Worm (Caenorhabditis elegans): Measurements from ENCODE around the gene pxl-1.

pxl-1 gene

DNA sequence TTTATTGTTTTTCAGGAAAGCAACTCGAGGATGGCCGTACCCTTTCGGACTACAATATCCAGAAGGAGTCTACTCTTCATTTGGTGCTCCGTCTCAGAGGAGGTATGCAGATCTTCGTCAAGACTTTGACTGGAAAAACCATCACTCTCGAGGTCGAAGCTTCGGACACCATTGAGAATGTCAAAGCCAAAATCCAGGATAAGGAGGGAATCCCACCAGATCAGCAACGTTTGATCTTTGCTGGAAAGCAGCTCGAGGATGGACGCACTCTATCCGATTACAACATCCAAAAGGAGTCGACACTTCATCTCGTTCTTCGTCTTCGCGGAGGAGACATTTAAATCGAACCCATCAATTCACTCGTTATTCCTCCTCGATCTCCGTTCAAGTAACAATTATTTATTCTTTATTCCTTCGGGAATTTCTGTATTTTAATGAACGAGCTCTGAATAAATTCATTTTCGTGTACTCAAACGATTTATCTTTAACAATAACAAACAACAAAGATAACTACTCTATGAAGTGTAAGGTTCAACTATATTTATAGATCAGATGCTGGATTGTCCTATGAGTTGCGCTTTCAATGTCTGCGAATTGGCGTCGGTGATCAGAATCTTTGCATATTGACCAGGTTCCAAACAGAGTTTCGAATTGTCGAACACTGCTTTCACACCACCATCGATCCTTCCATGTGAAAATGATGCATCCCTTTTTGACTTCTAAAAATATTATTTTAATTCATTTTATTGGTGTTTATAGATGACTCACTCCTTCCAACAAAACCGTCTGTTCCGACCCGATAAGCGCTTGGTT, 47.8 kb upstream of the pxl-1 start (continued):
- peak; percentile 89 for TF ChIP-seq hrde-1 (tag; optimal IDR thresholded peaks at IDR 0.05; ENCODE audit: borderline replicate concordance)
- TF ChIP-seq madf-6 (GFP tag; IDR thresholded peaks at IDR 0.05): peak; percentile 71

DNA sequence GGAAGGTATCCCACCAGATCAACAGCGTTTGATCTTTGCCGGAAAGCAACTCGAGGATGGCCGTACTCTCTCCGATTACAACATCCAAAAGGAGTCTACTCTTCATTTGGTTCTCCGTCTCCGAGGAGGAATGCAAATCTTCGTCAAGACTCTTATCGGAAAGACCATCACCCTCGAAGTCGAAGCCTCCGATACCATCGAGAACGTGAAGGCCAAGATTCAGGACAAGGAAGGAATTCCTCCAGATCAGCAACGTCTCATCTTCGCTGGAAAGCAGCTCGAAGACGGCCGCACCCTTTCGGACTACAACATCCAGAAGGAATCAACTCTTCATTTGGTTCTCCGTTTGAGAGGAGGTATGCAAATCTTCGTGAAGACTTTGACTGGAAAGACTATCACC, 46.3 kb upstream of the pxl-1 start:
- TF ChIP-seq lin-35 (GFP tag; optimal IDR thresholded peaks at IDR 0.05): peak in 1 of 3 experiments; percentile 51
- no peak for TF ChIP-seq Y53F4B.3 (GFP tag; IDR thresholded peaks at IDR 0.05)
- TF ChIP-seq ZK185.1 (tag; optimal IDR thresholded peaks at IDR 0.05; ENCODE audit: poor library complexity, severe bottlenecking): no peak
- peak; percentile 21; the same call in 1 of the 2 replicates for TF ChIP-seq rcor-1 (GFP tag; IDR thresholded peaks at IDR 0.05)
- no peak for TF ChIP-seq nhr-179 (tag; optimal IDR thresholded peaks at IDR 0.05)
- peak; percentile 34 for TF ChIP-seq dox-1 (GFP tag; IDR thresholded peaks at IDR 0.05)
- 0 out of 2 replicates have a peak, but pooled peaks have one; percentile 11 for TF ChIP-seq let-526 (GFP tag; IDR thresholded peaks at IDR 0.05)
- no peak for TF ChIP-seq F52B5.7 (tag; optimal IDR thresholded peaks at IDR 0.05)
- peak; percentile 49; the same call in 1 of the 2 replicates for TF ChIP-seq ceh-40 (GFP tag; IDR thresholded peaks at IDR 0.05)

ce11 chrIII:5940525-5940974, 44.7 kb upstream of the pxl-1 start:
- no peak for TF ChIP-seq fkh-3 (tag; optimal IDR thresholded peaks at IDR 0.05)
- peak; percentile 50; the same call in 1 of the 2 replicates for TF ChIP-seq nfyb-1 (GFP tag; IDR thresholded peaks at IDR 0.05)
- TF ChIP-seq ccch-3 (GFP tag; optimal IDR thresholded peaks at IDR 0.05): no peak
- no peak for TF ChIP-seq snpc-3.4 (tag; optimal IDR thresholded peaks at IDR 0.05)
- peak; percentile 64; the same call in 1 of the 2 replicates for TF ChIP-seq cebp-1 (GFP tag; IDR thresholded peaks at IDR 0.05)
- TF ChIP-seq cebp-1 (tag; optimal IDR thresholded peaks at IDR 0.05): peak; percentile 95
- TF ChIP-seq Y95B8A.8 (GFP tag; IDR thresholded peaks at IDR 0.05): 0 out of 2 replicates have a peak, but pooled peaks have one; percentile 63
- no peak for TF ChIP-seq F37B4.10 (GFP tag; IDR thresholded peaks at IDR 0.05)
- TF ChIP-seq ekl-4 (GFP tag; IDR thresholded peaks at IDR 0.05): peak; percentile 11; the same call in 1 of the 2 replicates
- TF ChIP-seq ceh-91 (GFP tag; IDR thresholded peaks at IDR 0.05): no peak
- TF ChIP-seq C06A6.2 (GFP tag; conservative IDR thresholded peaks at IDR 0.05): peak; percentile 17; the same call in 1 of the 2 replicates
- TF ChIP-seq ztf-25 (GFP tag; IDR thresholded peaks at IDR 0.05): no peak
- no peak for TF ChIP-seq attf-6 (GFP tag; IDR thresholded peaks at IDR 0.05)
- TF ChIP-seq F23B12.7 (tag; optimal IDR thresholded peaks at IDR 0.05; ENCODE audit: insufficient read depth): no peak
- TF ChIP-seq nhr-179 (tag; optimal IDR thresholded peaks at IDR 0.05): no peak
- no peak for TF ChIP-seq hrde-1 (tag; optimal IDR thresholded peaks at IDR 0.05; ENCODE audit: borderline replicate concordance)
- TF ChIP-seq nhr-90 (tag; optimal IDR thresholded peaks at IDR 0.05): peak; percentile 72
- TF ChIP-seq ceh-27 (GFP tag; optimal IDR thresholded peaks at IDR 0.05): peak; percentile 72
- TF ChIP-seq K12H6.12 (tag; optimal IDR thresholded peaks at IDR 0.05): peak; percentile 41
- TF ChIP-seq zim-3 (tag; optimal IDR thresholded peaks at IDR 0.05): peak; percentile 66
- TF ChIP-seq madf-6 (GFP tag; IDR thresholded peaks at IDR 0.05): peak; percentile 6; the same call in 1 of the 2 replicates
- no peak for TF ChIP-seq ZK185.1 (tag; optimal IDR thresholded peaks at IDR 0.05; ENCODE audit: poor library complexity, severe bottlenecking)
- peak; percentile 69 for TF ChIP-seq chd-7 (tag; optimal IDR thresholded peaks at IDR 0.05)
- TF ChIP-seq madf-10 (tag; optimal IDR thresholded peaks at IDR 0.05): peak; percentile 44
- TF ChIP-seq somi-1 (GFP tag; optimal IDR thresholded peaks at IDR 0.05): peak; percentile 41
- no peak for TF ChIP-seq repo-1 (tag; optimal IDR thresholded peaks at IDR 0.05)
- TF ChIP-seq F57C9.4 (tag; optimal IDR thresholded peaks at IDR 0.05): no peak
- TF ChIP-seq Y53F4B.3 (GFP tag; IDR thresholded peaks at IDR 0.05): no peak
- no peak for TF ChIP-seq mxl-1 (tag; optimal IDR thresholded peaks at IDR 0.05)
- peak; percentile 26 for TF ChIP-seq ztf-26 (tag; optimal IDR thresholded peaks at IDR 0.05)
- TF ChIP-seq ztf-22 (GFP tag; optimal IDR thresholded peaks at IDR 0.05): no peak
- TF ChIP-seq hlh-12 (tag; optimal IDR thresholded peaks at IDR 0.05): no peak
- peak; percentile 51 for TF ChIP-seq hsf-1 (GFP tag; IDR thresholded peaks at IDR 0.05)
- TF ChIP-seq hmg-1.2 (GFP tag; IDR thresholded peaks at IDR 0.05): peak; percentile 60; the same call in 1 of the 2 replicates
- TF ChIP-seq ztf-18 (tag; optimal IDR thresholded peaks at IDR 0.05): peak; percentile 10
- TF ChIP-seq ceh-100 (GFP tag; IDR thresholded peaks at IDR 0.05): no peak
- no peak for TF ChIP-seq dpff-1 (tag; optimal IDR thresholded peaks at IDR 0.05)

Data from whole organism, young adult.